Worm (Caenorhabditis elegans) whole organism, L3 larva: ENCODE data around the gene slc-36.1.

Experiments used
- lin-39 ChIP-seq: fragments of 150-350 bp; optimal IDR thresholded peaks from 2 replicates; lab custom pipeline; 2018; ENCODE audit warnings: missing biosample characterization, missing genetic modification reagents, missing genetic modification characterization
- mdl-1 ChIP-seq: fragments of 150-350 bp; optimal IDR thresholded peaks from 2 replicates; lab custom pipeline; 2014; ENCODE audit warnings: missing biosample characterization, missing genetic modification characterization
- nhr-11 ChIP-seq: fragments of 150-350 bp; optimal IDR thresholded peaks from 2 replicates; lab custom pipeline; 2014; ENCODE audit warnings: missing biosample characterization, missing genetic modification characterization
- nhr-67 ChIP-seq: fragments of 150-350 bp; optimal IDR thresholded peaks from 2 replicates; lab custom pipeline; 2014; ENCODE audit warnings: missing biosample characterization, missing genetic modification characterization
- snpc-4 ChIP-seq: fragments of 150-350 bp; optimal IDR thresholded peaks from 2 replicates; lab custom pipeline; 2014; ENCODE audit warnings: missing biosample characterization, missing genetic modification characterization
- unc-62 ChIP-seq: fragments of 150-350 bp; sonication (generic microtip); optimal IDR thresholded peaks from 4 replicates; lab custom pipeline; 2014; ENCODE audit warnings: missing biosample characterization, missing genetic modification reagents, missing genetic modification characterization
- zag-1 ChIP-seq: fragments of 150-350 bp; optimal IDR thresholded peaks from 2 replicates; lab custom pipeline; 2014; ENCODE audit warnings: missing biosample characterization, missing genetic modification characterization
- ztf-11 ChIP-seq: fragments of 150-350 bp; optimal IDR thresholded peaks from 2 replicates; lab custom pipeline; 2014; ENCODE audit warnings: missing biosample characterization, missing genetic modification characterization
- ztf-4 ChIP-seq: fragments of 150-350 bp; optimal IDR thresholded peaks from 2 replicates; lab custom pipeline; 2014; ENCODE audit warnings: missing biosample characterization, missing genetic modification characterization

ce11 chrIII:13359256-13359655, 52.0 kb downstream of the slc-36.1 start, which contains the start of gene F53A2.9:
- TF ChIP-seq ztf-11 (tag; lab: Kevin White, UChicago) = no peak
- TF ChIP-seq lin-39 (tag; lab: Kevin White, UChicago) = no peak
- no peak for TF ChIP-seq nhr-11
- no peak for TF ChIP-seq ztf-4 (tag; lab: Kevin White, UChicago)
- TF ChIP-seq unc-62 (GFP tag; lab: Kevin White, UChicago) = no peak
- TF ChIP-seq mdl-1 (tag; lab: Kevin White, UChicago) = no peak
- TF ChIP-seq zag-1 (tag; lab: Kevin White, UChicago) = no peak
- no peak for TF ChIP-seq nhr-67 (tag; lab: Kevin White, UChicago)
- no peak for TF ChIP-seq snpc-4 (tag; lab: Kevin White, UChicago)
